Worm (Caenorhabditis elegans) whole organism, L2 larva: ENCODE data around the gene F12A10.1.

Source experiments
- F13H6.1 ChIP-seq: sonication (generic microtip); optimal IDR thresholded peaks from 2 replicates; lab custom pipeline; 2016; ENCODE audit warnings: missing genetic modification characterization, missing compliant biosample characterization
- ZK546.5 ChIP-seq: sonication (generic microtip); optimal IDR thresholded peaks from 2 replicates; lab custom pipeline; 2017; ENCODE audit warnings: missing biosample characterization, missing genetic modification characterization
- dmd-4 ChIP-seq: sonication (generic microtip); optimal IDR thresholded peaks from 2 replicates; lab custom pipeline; 2017; ENCODE audit warnings: missing biosample characterization, missing genetic modification characterization
- egl-27 ChIP-seq: sonication (generic microtip); optimal IDR thresholded peaks from 3 replicates; lab custom pipeline; 2017; ENCODE audit warnings: missing biosample characterization, missing genetic modification reagents, missing genetic modification characterization
- nhr-237 ChIP-seq: fragments of 150-350 bp; optimal IDR thresholded peaks from 2 replicates; lab custom pipeline; 2014; ENCODE audit warnings: missing biosample characterization, missing genetic modification characterization
- nhr-25 ChIP-seq: fragments of 150-350 bp; sonication (generic microtip); optimal IDR thresholded peaks from 3 replicates; lab custom pipeline; 2014; ENCODE audit warnings: missing biosample characterization, missing genetic modification characterization
- nhr-77 ChIP-seq: fragments of 150-350 bp; optimal IDR thresholded peaks from 2 replicates; lab custom pipeline; 2014; ENCODE audit warnings: missing biosample characterization, missing genetic modification characterization
- unc-39 ChIP-seq: fragments of 150-350 bp; optimal IDR thresholded peaks from 2 replicates; lab custom pipeline; 2014; ENCODE audit warnings: missing biosample characterization, missing genetic modification characterization
- unc-62 ChIP-seq: fragments of 150-350 bp; optimal IDR thresholded peaks from 2 replicates; lab custom pipeline; 2014; ENCODE audit warnings: missing biosample characterization, missing genetic modification reagents, missing genetic modification characterization
- ztf-11 ChIP-seq: sonication (generic microtip); optimal IDR thresholded peaks from 2 replicates; lab custom pipeline; 2017; ENCODE audit warnings: missing biosample characterization, missing genetic modification characterization

DNA sequence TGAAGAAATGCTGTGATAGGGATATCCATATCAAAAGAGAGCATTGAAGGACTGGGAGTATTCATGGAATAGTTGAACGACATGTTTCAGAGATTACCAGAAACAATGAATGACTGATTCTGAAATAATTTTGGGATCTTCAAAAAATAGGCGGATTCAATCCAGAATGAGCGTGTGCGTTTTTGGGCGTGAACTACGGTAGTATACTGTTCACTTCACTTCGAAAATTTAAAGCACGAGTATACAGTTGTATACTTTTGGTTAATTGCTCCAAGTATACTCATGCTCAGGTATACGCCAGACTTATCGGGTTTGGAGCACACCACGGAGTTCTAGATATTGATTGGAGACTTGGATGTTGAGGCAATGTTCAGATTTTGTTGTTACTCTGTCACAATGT is 29.0 kb downstream of the F12A10.1 start, which contains the start of gene tbx-35:
- TF ChIP-seq nhr-237 (tag; lab: Kevin White, UChicago) (no peak), ZK546.5 (tag; lab: Kevin White, UChicago) (no peak), ztf-11 (tag; lab: Kevin White, UChicago) (no peak), egl-27 (tag; lab: Kevin White, UChicago) (no peak), F13H6.1 (tag; lab: Kevin White, UChicago) (no peak), unc-39 (tag; lab: Kevin White, UChicago) (no peak), nhr-25 (tag; lab: Kevin White, UChicago) (no peak), nhr-77 (no peak), unc-62 (no peak), dmd-4 (tag; lab: Kevin White, UChicago) (no peak)
